Worm (Caenorhabditis elegans) whole organism, early embryonic: ENCODE results near the gene srbc-39.

Source experiments
- B0310.2 ChIP-seq: sonication (generic microtip); optimal IDR thresholded peaks from 2 replicates; lab custom pipeline; 2016; ENCODE audit warnings: mild to moderate bottlenecking, missing genetic modification characterization, missing compliant biosample characterization
- F13C5.2 ChIP-seq: sonication (generic microtip); optimal IDR thresholded peaks from 2 replicates; lab custom pipeline; 2017; ENCODE audit warnings: mild to moderate bottlenecking, missing genetic modification characterization, inconsistent platforms, missing compliant biosample characterization
- aly-1 ChIP-seq: sonication (generic microtip); optimal IDR thresholded peaks from 2 replicates; lab custom pipeline; 2016; ENCODE audit warnings: missing genetic modification characterization, missing compliant biosample characterization
- ama-1 ChIP-seq: fragments of 150-350 bp; optimal IDR thresholded peaks from 2 replicates; lab custom pipeline; 2014
- ceh-13 ChIP-seq: fragments of 200-800 bp; sonication (Bioruptor generic); optimal IDR thresholded peaks from 2 replicates; lab custom pipeline; 2018; ENCODE audit warnings: mild to moderate bottlenecking, missing genetic modification characterization, missing compliant biosample characterization
- ceh-36 ChIP-seq: sonication (generic microtip); optimal IDR thresholded peaks from 2 replicates; lab custom pipeline; 2016; ENCODE audit warnings: missing genetic modification characterization, inconsistent platforms, missing compliant biosample characterization
- ets-7 ChIP-seq: sonication (generic microtip); optimal IDR thresholded peaks from 2 replicates; lab custom pipeline; 2016; ENCODE audit warnings: missing genotype, missing genetic modification characterization, missing compliant biosample characterization
- flt-1 ChIP-seq: fragments of 200-800 bp; sonication (Bioruptor generic); IDR thresholded peaks from 2 replicates; pipeline ENCODE4 v1.3.6; 2022; ENCODE audit warnings: missing genetic modification characterization, missing compliant biosample characterization
- hmbx-1 ChIP-seq: sonication (generic microtip); optimal IDR thresholded peaks from 2 replicates; lab custom pipeline; 2016; ENCODE audit warnings: mild to moderate bottlenecking, missing genetic modification characterization, missing compliant biosample characterization
- hmg-4 ChIP-seq: fragments of 200-800 bp; sonication (Bioruptor generic); optimal IDR thresholded peaks from 2 replicates; lab custom pipeline; 2018; ENCODE audit warnings: mild to moderate bottlenecking, missing genetic modification characterization, missing compliant biosample characterization
- hnd-1 ChIP-seq: sonication (generic microtip); optimal IDR thresholded peaks from 2 replicates; lab custom pipeline; 2016; ENCODE audit warnings: missing genetic modification characterization, missing compliant biosample characterization
- pes-1 ChIP-seq: fragments of 200-800 bp; sonication (Bioruptor generic); IDR thresholded peaks from 2 replicates; pipeline ENCODE4 v1.3.6; 2022; ENCODE audit warnings: missing genetic modification reagents, missing genetic modification characterization, missing compliant biosample characterization
- scrt-1 ChIP-seq: fragments of 200-800 bp; sonication (Bioruptor generic); IDR thresholded peaks from 2 replicates; pipeline ENCODE4 v1.3.6; 2022; ENCODE audit warnings: missing genetic modification characterization, missing compliant biosample characterization
- sea-1 ChIP-seq: fragments of 200-800 bp; sonication (Bioruptor generic); conservative IDR thresholded peaks from 2 replicates; pipeline ENCODE4 v1.3.6; 2022; ENCODE audit warnings: missing genetic modification characterization, missing compliant biosample characterization
- tbx-11 ChIP-seq: fragments of 200-800 bp; sonication (Bioruptor generic); IDR thresholded peaks from 2 replicates; pipeline ENCODE4 v1.3.6; 2022; ENCODE audit warnings: missing genetic modification characterization, missing compliant biosample characterization
- tbx-37 ChIP-seq: fragments of 200-800 bp; sonication (Bioruptor generic); conservative IDR thresholded peaks from 2 replicates; pipeline ENCODE4 v1.3.6; 2022; ENCODE audit warnings: missing genetic modification reagents, missing genetic modification characterization, missing compliant biosample characterization
- tra-4 ChIP-seq: sonication (generic microtip); optimal IDR thresholded peaks from 2 replicates; lab custom pipeline; 2017; ENCODE audit warnings: missing genetic modification characterization, missing compliant biosample characterization

srbc-39 gene

ce11 chrV:679663-680062 is 29.2 kb upstream of the srbc-39 start, which contains the start of gene srx-22:
TSS of gene srx-22 (plus strand) at chrV:679963.
- TF ChIP-seq hnd-1 (no peak), ets-7 (no peak), ceh-36 (tag; lab: Kevin White, UChicago) (no peak), aly-1 (tag; lab: Kevin White, UChicago) (no peak), ama-1 (lab: Kevin White, UChicago) (no peak), ceh-13 (no peak), tbx-11 (GFP tag; lab: Robert Waterston, UW) (no peak), pes-1 (GFP tag; lab: Robert Waterston, UW) (no peak), scrt-1 (no peak), flt-1 (GFP tag; lab: Robert Waterston, UW) (no peak), tra-4 (tag; lab: Kevin White, UChicago) (no peak), hmbx-1 (no peak), B0310.2 (tag; lab: Kevin White, UChicago) (no peak)

- TF ChIP-seq hmg-4 (GFP tag; lab: Kevin White, UChicago) (no peak), sea-1 (GFP tag; lab: Robert Waterston, UW) (no peak), aly-1 (tag; lab: Kevin White, UChicago) (no peak), pes-1 (GFP tag; lab: Robert Waterston, UW) (no peak), ets-7 (no peak), ceh-13 (no peak)
Measured at ce11 chrV:682031-682430, 26.9 kb upstream of the srbc-39 start, which contains the start of gene srx-23. TSS of gene srx-23 (plus strand) at chrV:682331.

- TF ChIP-seq F13C5.2 (tag; lab: Kevin White, UChicago) = no peak
- no peak for TF ChIP-seq ceh-36 (tag; lab: Kevin White, UChicago)
- no peak for TF ChIP-seq sea-1 (GFP tag; lab: Robert Waterston, UW)
Measured at ce11 chrV:683858-684257, 25.1 kb upstream of the srbc-39 start, which contains the start of gene F31F4.1. TSS of gene F31F4.1 (plus strand) at chrV:684060.

ce11 chrV:687384-687783 is 21.5 kb upstream of the srbc-39 start, which contains the start of gene H25P19.1:
TSS of gene H25P19.1 (plus strand) at chrV:687684.
- TF ChIP-seq scrt-1 (no peak), ets-7 (no peak), hnd-1 (no peak), ceh-13 (no peak), tbx-37 (GFP tag; lab: Robert Waterston, UW) (no peak), B0310.2 (tag; lab: Kevin White, UChicago) (no peak), flt-1 (GFP tag; lab: Robert Waterston, UW) (no peak), pes-1 (GFP tag; lab: Robert Waterston, UW) (no peak), tbx-11 (GFP tag; lab: Robert Waterston, UW) (no peak), aly-1 (tag; lab: Kevin White, UChicago) (no peak), hmg-4 (GFP tag; lab: Kevin White, UChicago) (no peak), ama-1 (lab: Kevin White, UChicago) (no peak), ceh-36 (tag; lab: Kevin White, UChicago) (no peak), F13C5.2 (tag; lab: Kevin White, UChicago) (no peak), hmbx-1 (no peak), tra-4 (tag; lab: Kevin White, UChicago) (no peak)

ce11 chrV:689538-689937 is 19.4 kb upstream of the srbc-39 start:
- TF ChIP-seq scrt-1 (no peak), ceh-13 (no peak), hnd-1 (no peak), B0310.2 (tag; lab: Kevin White, UChicago) (no peak), tbx-37 (GFP tag; lab: Robert Waterston, UW) (no peak), tbx-11 (GFP tag; lab: Robert Waterston, UW) (no peak), tra-4 (tag; lab: Kevin White, UChicago) (no peak), F13C5.2 (tag; lab: Kevin White, UChicago) (no peak)

ce11 chrV:692720-693422 is 16.0 kb upstream of the srbc-39 start, which contains the start of gene srx-4:
TSS of gene srx-4 (minus strand) at chrV:692770.
- TF ChIP-seq tbx-37 (GFP tag; lab: Robert Waterston, UW) = no peak
- TF ChIP-seq B0310.2 (tag; lab: Kevin White, UChicago) = no peak
- TF ChIP-seq tra-4 (tag; lab: Kevin White, UChicago) = no peak
- no peak for TF ChIP-seq tbx-11 (GFP tag; lab: Robert Waterston, UW)
- no peak for TF ChIP-seq ceh-13
- TF ChIP-seq ets-7 = no peak
- no peak for TF ChIP-seq flt-1 (GFP tag; lab: Robert Waterston, UW)
- TF ChIP-seq scrt-1 = no peak
- no peak for TF ChIP-seq hmbx-1
- no peak for TF ChIP-seq aly-1 (tag; lab: Kevin White, UChicago)
- no peak for TF ChIP-seq ama-1 (lab: Kevin White, UChicago)
- no peak for TF ChIP-seq F13C5.2 (tag; lab: Kevin White, UChicago)
- no peak for TF ChIP-seq ceh-36 (tag; lab: Kevin White, UChicago)
- TF ChIP-seq hmg-4 (GFP tag; lab: Kevin White, UChicago) = no peak
- no peak for TF ChIP-seq sea-1 (GFP tag; lab: Robert Waterston, UW)
- TF ChIP-seq hnd-1 = no peak
- TF ChIP-seq pes-1 (GFP tag; lab: Robert Waterston, UW) = no peak

- no peak for TF ChIP-seq scrt-1
- TF ChIP-seq ceh-36 (tag; lab: Kevin White, UChicago) = no peak
- no peak for TF ChIP-seq F13C5.2 (tag; lab: Kevin White, UChicago)
- no peak for TF ChIP-seq aly-1 (tag; lab: Kevin White, UChicago)
- no peak for TF ChIP-seq ceh-13
- no peak for TF ChIP-seq tbx-37 (GFP tag; lab: Robert Waterston, UW)
Measured at ce11 chrV:694625-695024, 14.3 kb upstream of the srbc-39 start, which contains the start of gene srj-53. TSS of gene srj-53 (minus strand) at chrV:694725.
